Fruit fly (Drosophila melanogaster) whole organism, embryonic: ENCODE data around the gene CG2006.
A peak's percentile ranks its signal among the peaks of the same experiment; 100 is the strongest.

Experiments used
- Bdp1 ChIP-seq: fragments of 200-800 bp; sonication (Bioruptor generic); optimal IDR thresholded peaks from 3 replicates; lab custom pipeline; 2016; ENCODE audit warnings: missing biosample characterization, missing genetic modification characterization
- Blimp-1 ChIP-seq: fragments of 200-800 bp; sonication (Bioruptor generic); optimal IDR thresholded peaks from 3 replicates; lab custom pipeline; 2018; ENCODE audit warnings: missing biosample characterization, missing genetic modification characterization, mild to moderate bottlenecking, moderate library complexity, missing genetic modification reagents
- CG10267 ChIP-seq: fragments of 200-800 bp; sonication (Bioruptor generic); optimal IDR thresholded peaks from 2 replicates; lab custom pipeline; 2018; ENCODE audit warnings: missing biosample characterization, mild to moderate bottlenecking, missing genetic modification characterization, moderate library complexity
- CG11560 ChIP-seq: fragments of 200-800 bp; sonication (Bioruptor generic); IDR thresholded peaks from 3 replicates; pipeline ENCODE4 v1.3.6; 2022; ENCODE audit warnings: missing biosample characterization, missing genetic modification characterization
- CG12104 ChIP-seq: fragments of 200-800 bp; sonication (Bioruptor generic); optimal IDR thresholded peaks from 3 replicates; lab custom pipeline; 2016; ENCODE audit warnings: missing biosample characterization, missing genetic modification characterization
- CG12299 ChIP-seq: fragments of 200-800 bp; sonication (Bioruptor generic); optimal IDR thresholded peaks from 2 replicates; lab custom pipeline; 2018; ENCODE audit warnings: missing biosample characterization, mild to moderate bottlenecking, missing genetic modification characterization
- CG13424 ChIP-seq: fragments of 200-800 bp; sonication (Bioruptor generic); optimal IDR thresholded peaks from 2 replicates; lab custom pipeline; 2019; ENCODE audit warnings: missing biosample characterization, mild to moderate bottlenecking, missing genetic modification characterization, moderate library complexity
- CG14441 ChIP-seq: fragments of 200-800 bp; sonication (Bioruptor generic); IDR thresholded peaks from 2 replicates; pipeline ENCODE4 v1.3.6; 2022; ENCODE audit warnings: missing biosample characterization, missing genetic modification characterization
- CG17186 ChIP-seq: fragments of 200-800 bp; sonication (Bioruptor generic); optimal IDR thresholded peaks from 3 replicates; lab custom pipeline; 2017; ENCODE audit warnings: missing biosample characterization, missing genetic modification reagents, missing genetic modification characterization
- CG17829 ChIP-seq: fragments of 200-800 bp; optimal IDR thresholded peaks from 2 replicates; lab custom pipeline; 2019; ENCODE audit warnings: missing biosample characterization, mild to moderate bottlenecking, missing genetic modification characterization, moderate library complexity
- CG2120 ChIP-seq: fragments of 200-800 bp; sonication (Bioruptor generic); optimal IDR thresholded peaks from 3 replicates; lab custom pipeline; 2016; ENCODE audit warnings: missing biosample characterization, missing genetic modification characterization
- CG3407 ChIP-seq: fragments of 200-800 bp; sonication (Bioruptor generic); optimal IDR thresholded peaks from 2 replicates; lab custom pipeline; 2018; ENCODE audit warnings: missing biosample characterization, mild to moderate bottlenecking, missing genetic modification characterization
- CG42726 ChIP-seq: fragments of 200-800 bp; sonication (Bioruptor generic); IDR thresholded peaks from 2 replicates; pipeline ENCODE4 v1.3.6; 2022; ENCODE audit warnings: missing biosample characterization, missing genetic modification characterization; ENCODE audit not compliant: partially characterized antibody
- CG43689 ChIP-seq: fragments of 200-800 bp; sonication (Bioruptor generic); IDR thresholded peaks from 2 replicates; pipeline ENCODE4 v1.3.6; 2022; ENCODE audit warnings: missing biosample characterization, missing genetic modification characterization
- CG4617 ChIP-seq: fragments of 200-800 bp; sonication (Bioruptor generic); optimal IDR thresholded peaks from 3 replicates; lab custom pipeline; 2016; ENCODE audit warnings: missing biosample characterization, missing genetic modification characterization, borderline replicate concordance
- CG8359 ChIP-seq: fragments of 200-800 bp; sonication (Bioruptor generic); optimal IDR thresholded peaks from 2 replicates; lab custom pipeline; 2017; ENCODE audit warnings: missing biosample characterization, mild to moderate bottlenecking, missing genetic modification characterization, borderline replicate concordance
- Deaf1 ChIP-seq: fragments of 200-800 bp; optimal IDR thresholded peaks from 3 replicates; lab custom pipeline; 2019; ENCODE audit warnings: missing biosample characterization, mild to moderate bottlenecking, missing genetic modification characterization, moderate library complexity
- Dip3 ChIP-seq: fragments of 200-800 bp; sonication (Bioruptor generic); optimal IDR thresholded peaks from 3 replicates; lab custom pipeline; 2016; ENCODE audit warnings: missing biosample characterization, missing genetic modification characterization
- ERR ChIP-seq: fragments of 200-800 bp; sonication (Bioruptor generic); optimal IDR thresholded peaks from 2 replicates; lab custom pipeline; 2016; ENCODE audit warnings: missing biosample characterization, missing genetic modification characterization
- HLH54F ChIP-seq: fragments of 200-800 bp; sonication (Bioruptor generic); optimal IDR thresholded peaks from 3 replicates; lab custom pipeline; 2016; ENCODE audit warnings: missing biosample characterization, missing genetic modification characterization
- Hr39 ChIP-seq: fragments of >200 bp; optimal IDR thresholded peaks from 2 replicates; lab custom pipeline; 2017
- MBD-R2 ChIP-seq: fragments of 200-800 bp; sonication (Bioruptor generic); IDR thresholded peaks from 2 replicates; pipeline ENCODE4 v1.3.6; 2022; ENCODE audit warnings: missing biosample characterization, missing genetic modification characterization
- Meics ChIP-seq: fragments of 200-800 bp; sonication (Bioruptor generic); optimal IDR thresholded peaks from 2 replicates; lab custom pipeline; 2017; ENCODE audit warnings: missing biosample characterization, mild to moderate bottlenecking, missing genetic modification characterization
- NK7.1 ChIP-seq: fragments of 200-800 bp; sonication (Bioruptor generic); optimal IDR thresholded peaks from 3 replicates; lab custom pipeline; 2016; ENCODE audit warnings: missing biosample characterization, missing genetic modification characterization
- Sry-β ChIP-seq: fragments of 200-800 bp; sonication (Bioruptor generic); optimal IDR thresholded peaks from 2 replicates; lab custom pipeline; 2018; ENCODE audit warnings: missing biosample characterization, mild to moderate bottlenecking, missing genetic modification characterization, moderate library complexity
- Sry-δ ChIP-seq: fragments of 200-800 bp; sonication (Bioruptor generic); optimal IDR thresholded peaks from 2 replicates; lab custom pipeline; 2016; ENCODE audit warnings: missing biosample characterization, missing genetic modification characterization
- amos ChIP-seq: fragments of 200-800 bp; sonication (Bioruptor generic); IDR thresholded peaks from 2 replicates; pipeline ENCODE4 v1.3.6; 2022; ENCODE audit warnings: missing biosample characterization, missing genetic modification characterization; ENCODE audit not compliant: partially characterized antibody
- disco-r ChIP-seq: fragments of 200-800 bp; sonication (Bioruptor generic); optimal IDR thresholded peaks from 2 replicates; lab custom pipeline; 2016; ENCODE audit warnings: missing biosample characterization, missing genetic modification characterization
- dpn ChIP-seq, 2 experiments: fragments of 200-800 bp; sonication (Bioruptor generic); optimal IDR thresholded peaks; 3 replicates each; lab custom pipeline; 2016; ENCODE audit warnings: missing biosample characterization in 2 of 2, missing genetic modification characterization in 2 of 2
- fd102C ChIP-seq: fragments of 200-800 bp; sonication (Bioruptor generic); optimal IDR thresholded peaks from 2 replicates; lab custom pipeline; 2018; ENCODE audit warnings: missing biosample characterization, mild to moderate bottlenecking, missing genetic modification characterization, moderate library complexity
- hb ChIP-seq: fragments of 200-800 bp; sonication (Bioruptor generic); IDR thresholded peaks from 3 replicates; pipeline ENCODE4 v1.3.6; 2022; ENCODE audit warnings: missing biosample characterization, missing genetic modification characterization; ENCODE audit not compliant: partially characterized antibody
- jumu ChIP-seq: fragments of 200-800 bp; sonication (Bioruptor generic); optimal IDR thresholded peaks from 3 replicates; lab custom pipeline; 2016; ENCODE audit warnings: missing biosample characterization, missing genetic modification characterization
- lola ChIP-seq, 3 experiments: fragments of >200 bp in 2 of 3; fragments of 200-800 bp in 1 of 3; sonication (Bioruptor generic) in 1 of 3; optimal IDR thresholded peaks; 2 replicates each; lab custom pipeline; 2017 to 2019; ENCODE audit warnings: missing biosample characterization in 3 of 3, missing genetic modification characterization in 3 of 3, mild to moderate bottlenecking in 1 of 3, moderate library complexity in 1 of 3
- maf-S ChIP-seq: fragments of 200-800 bp; sonication (Bioruptor generic); optimal IDR thresholded peaks from 2 replicates; lab custom pipeline; 2016; ENCODE audit warnings: missing biosample characterization, missing genetic modification characterization
- mld ChIP-seq: fragments of 200-800 bp; sonication (Bioruptor generic); IDR thresholded peaks from 3 replicates; pipeline ENCODE4 v1.3.6; 2022; ENCODE audit warnings: missing biosample characterization, missing genetic modification characterization; ENCODE audit not compliant: partially characterized antibody
- nerfin-2 ChIP-seq: fragments of 200-800 bp; sonication (Bioruptor generic); IDR thresholded peaks from 2 replicates; pipeline ENCODE4 v1.3.6; 2022; ENCODE audit warnings: missing biosample characterization, missing genetic modification characterization; ENCODE audit not compliant: partially characterized antibody
- nmo ChIP-seq: fragments of 200-800 bp; sonication (Bioruptor generic); optimal IDR thresholded peaks from 2 replicates; lab custom pipeline; 2018; ENCODE audit warnings: missing biosample characterization, mild to moderate bottlenecking, missing genetic modification characterization, moderate library complexity
- onecut ChIP-seq: fragments of 200-800 bp; sonication (Bioruptor generic); IDR thresholded peaks from 2 replicates; pipeline ENCODE4 v1.3.6; 2022; ENCODE audit warnings: missing biosample characterization, missing genetic modification characterization
- pho ChIP-seq: fragments of 200-800 bp; sonication (Bioruptor generic); optimal IDR thresholded peaks from 2 replicates; lab custom pipeline; 2016; ENCODE audit warnings: missing biosample characterization, missing genetic modification characterization
- pros ChIP-seq: fragments of 200-800 bp; sonication (Bioruptor generic); optimal IDR thresholded peaks from 3 replicates; lab custom pipeline; 2019; ENCODE audit warnings: missing biosample characterization, mild to moderate bottlenecking, missing genetic modification characterization, moderate library complexity
- repo ChIP-seq: fragments of 200-800 bp; sonication (Bioruptor generic); optimal IDR thresholded peaks from 2 replicates; lab custom pipeline; 2016; ENCODE audit warnings: missing biosample characterization, missing genetic modification characterization
- rib ChIP-seq: fragments of 200-800 bp; sonication (Bioruptor generic); IDR thresholded peaks from 2 replicates; pipeline ENCODE4 v1.3.6; 2022; ENCODE audit warnings: missing biosample characterization, missing genetic modification characterization
- row ChIP-seq: fragments of 200-800 bp; sonication (Bioruptor generic); IDR thresholded peaks from 3 replicates; pipeline ENCODE4 v1.3.6; 2022; ENCODE audit warnings: missing biosample characterization, missing genetic modification characterization
- schlank ChIP-seq: fragments of 200-800 bp; sonication (Bioruptor generic); optimal IDR thresholded peaks from 2 replicates; lab custom pipeline; 2018; ENCODE audit warnings: missing biosample characterization, mild to moderate bottlenecking, missing genetic modification characterization
- sens ChIP-seq: fragments of 200-800 bp; sonication (Bioruptor generic); peaks from one replicate; lab custom pipeline; 2016; ENCODE audit warnings: missing biosample characterization, missing genetic modification characterization
- sna ChIP-seq: fragments of 200-800 bp; sonication (Bioruptor generic); IDR thresholded peaks from 2 replicates; pipeline ENCODE4 v1.3.6; 2022; ENCODE audit warnings: missing biosample characterization, missing genetic modification characterization; ENCODE audit not compliant: partially characterized antibody
- vnd ChIP-seq: fragments of 200-800 bp; sonication (Bioruptor generic); IDR thresholded peaks from 3 replicates; pipeline ENCODE4 v1.3.6; 2022; ENCODE audit warnings: missing biosample characterization, missing genetic modification characterization; ENCODE audit not compliant: partially characterized antibody
- wdn ChIP-seq: fragments of 200-800 bp; sonication (Bioruptor generic); IDR thresholded peaks from 2 replicates; pipeline ENCODE4 v1.3.6; 2022; ENCODE audit warnings: missing biosample characterization, missing genetic modification characterization
- zen2 ChIP-seq: fragments of 200-800 bp; sonication (Bioruptor generic); IDR thresholded peaks from 3 replicates; pipeline ENCODE4 v1.3.6; 2022; ENCODE audit warnings: missing biosample characterization, missing genetic modification characterization; ENCODE audit not compliant: partially characterized antibody

The CG2006 gene

DNA sequence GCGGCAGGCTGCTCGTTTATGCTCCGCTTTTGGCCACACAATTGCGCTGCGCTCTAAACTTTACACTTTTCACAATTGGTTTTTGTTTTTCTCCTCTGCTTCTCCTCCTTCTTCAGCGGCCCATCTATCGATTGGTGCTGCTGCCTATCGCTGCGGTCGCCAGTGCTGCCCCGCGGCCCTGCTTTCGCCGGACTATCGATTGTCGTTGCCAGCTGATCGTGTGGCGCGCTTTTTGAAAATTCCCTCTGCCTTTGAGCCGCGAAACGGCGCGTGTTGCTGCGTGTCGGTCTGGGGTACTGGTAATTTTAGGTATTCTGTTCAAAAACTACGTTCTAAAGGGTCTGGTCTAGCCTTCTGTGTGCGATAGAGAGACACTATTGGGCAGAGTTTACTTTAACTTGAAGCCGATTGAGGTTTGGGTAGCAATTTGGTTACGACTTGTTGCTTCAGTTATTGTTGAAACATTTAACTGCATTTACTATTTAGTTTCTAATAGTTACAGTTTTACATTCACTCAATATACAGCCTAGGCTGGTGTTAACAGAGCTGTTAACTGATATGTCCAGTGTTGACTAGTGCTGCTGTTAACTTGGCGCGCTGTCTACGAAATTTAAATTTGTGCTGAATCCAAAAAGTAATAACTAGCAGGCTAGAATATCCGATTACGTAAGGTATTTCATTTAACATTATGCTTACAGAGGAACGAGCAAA, 14.3 kb downstream of the CG2006 start, which contains the start of gene Trc8:
Trc8 (minus strand) TSS at position 392 of the 711 bp plus-strand sequence.
- TF ChIP-seq CG17829 (tag; lab: Kevin White, UChicago) (peak; percentile 59), pho (GFP tag; lab: Kevin White, UChicago) (no peak), schlank (tag; lab: Kevin White, UChicago) (no peak), Deaf1 (tag; lab: Kevin White, UChicago) (peak; percentile 16), HLH54F (GFP tag; lab: Kevin White, UChicago) (peak; percentile 1), pros (no peak), CG11560 (peak; percentile 69; the same call in 2 of the 3 replicates), fd102C (GFP tag; lab: Kevin White, UChicago) (no peak), onecut (peak; percentile 76), CG2120 (GFP tag; lab: Kevin White, UChicago) (no peak), repo (no peak), dpn (GFP tag; optimal IDR thresholded peaks at IDR 0.05; lab: Kevin White, UChicago) (peak in 1 of 2 experiments; percentile 26), Hr39 (lab: Kevin White, UChicago) (no peak), row (GFP tag; lab: Robert Waterston, UW) (peak; percentile 25; the same call in 1 of the 3 replicates), ERR (GFP tag; lab: Kevin White, UChicago) (no peak), CG17186 (GFP tag; lab: Kevin White, UChicago) (peak; percentile 69), wdn (no peak), CG42726 (GFP tag; lab: Robert Waterston, UW) (peak; percentile 90), disco-r (GFP tag; lab: Kevin White, UChicago) (no peak), NK7.1 (no peak), Bdp1 (no peak), Dip3 (GFP tag; lab: Kevin White, UChicago) (no peak), CG3407 (no peak), zen2 (GFP tag; lab: Robert Waterston, UW) (peak; percentile 58), mld (peak; percentile 79), jumu (GFP tag; lab: Kevin White, UChicago) (peak; percentile 3), rib (GFP tag; lab: Robert Waterston, UW) (peak; percentile 61), nmo (GFP tag; lab: Kevin White, UChicago) (peak; percentile 36), nerfin-2 (peak; percentile 90), amos (peak; percentile 93), vnd (peak; percentile 81), CG8359 (no peak), sna (GFP tag; lab: Robert Waterston, UW) (peak; percentile 85), hb (GFP tag; lab: Robert Waterston, UW) (peak; percentile 73; the same call in 2 of the 3 replicates), maf-S (GFP tag; lab: Kevin White, UChicago) (no peak), Sry-δ (GFP tag; lab: Kevin White, UChicago) (peak; percentile 79), CG10267 (tag; lab: Kevin White, UChicago) (peak; percentile 94), CG43689 (GFP tag; lab: Robert Waterston, UW) (no peak), Sry-β (peak; percentile 29), CG14441 (0 out of 2 replicates have a peak, but pooled peaks have one; percentile 24), Meics (GFP tag; lab: Kevin White, UChicago) (no peak), sens (peak; percentile 76), CG13424 (tag; lab: Kevin White, UChicago) (no peak), lola (GFP tag; optimal IDR thresholded peaks at IDR 0.05; lab: Kevin White, UChicago) (peak in 1 of 3 experiments; percentile 6), CG12104 (no peak), CG12299 (tag; lab: Kevin White, UChicago) (no peak), CG4617 (GFP tag; lab: Kevin White, UChicago) (peak; percentile 80), Blimp-1 (no peak), MBD-R2 (GFP tag; lab: Robert Waterston, UW) (peak; percentile 83)
